Worm (Caenorhabditis elegans): Measurements from ENCODE around the gene hap-1.

hap-1 gene

DNA sequence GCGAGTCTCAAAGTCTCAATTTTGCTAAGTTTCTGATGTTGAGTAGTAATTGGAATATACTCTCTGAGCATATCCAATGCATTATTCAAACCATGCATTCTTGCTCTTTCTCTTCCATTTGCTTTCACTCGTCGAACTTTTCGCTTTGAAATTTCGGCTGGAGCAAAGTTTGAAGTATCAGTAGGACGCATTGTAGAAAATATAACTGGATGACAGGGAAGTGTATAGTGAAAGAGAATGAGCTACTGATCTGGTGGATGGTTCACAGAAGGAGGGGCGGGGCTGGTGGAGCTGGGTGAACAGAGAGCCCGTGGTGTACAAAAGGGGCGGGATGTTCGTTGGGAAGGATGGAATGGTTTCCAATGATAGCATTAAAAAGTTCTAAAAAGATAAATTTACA lies 21.9 kb upstream of the hap-1 start:
- TF ChIP-seq unc-62 (GFP tag; optimal IDR thresholded peaks at IDR 0.05), result no peak

- no peak for TF ChIP-seq unc-62 (GFP tag; optimal IDR thresholded peaks at IDR 0.05)
These were observed 19.2 kb upstream of the hap-1 start, which contains the start of gene cnd-1 for ce11 chrIII:5244539-5244938. Gene cnd-1, minus strand, starts transcription at chrIII:5244639.

DNA sequence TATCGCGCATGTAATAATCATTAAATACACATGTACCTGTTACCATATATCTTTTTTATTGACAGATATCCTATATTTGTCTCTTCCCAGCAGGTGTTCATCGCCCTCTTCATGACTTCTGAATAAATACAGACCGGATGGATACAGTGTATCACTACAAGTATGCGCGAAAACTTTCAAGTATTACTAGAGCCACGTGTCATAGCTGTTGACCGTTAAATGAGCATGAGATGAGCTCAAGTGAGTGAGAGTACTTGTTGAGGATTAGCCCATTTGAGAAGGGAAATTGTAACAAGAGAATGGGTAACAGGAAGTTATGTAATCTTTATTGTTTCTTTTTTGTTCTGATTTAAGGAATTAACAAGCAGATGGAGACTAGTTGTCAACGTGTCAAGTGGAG lies 18.7 kb upstream of the hap-1 start:
- no peak for TF ChIP-seq unc-62 (GFP tag; optimal IDR thresholded peaks at IDR 0.05)

DNA sequence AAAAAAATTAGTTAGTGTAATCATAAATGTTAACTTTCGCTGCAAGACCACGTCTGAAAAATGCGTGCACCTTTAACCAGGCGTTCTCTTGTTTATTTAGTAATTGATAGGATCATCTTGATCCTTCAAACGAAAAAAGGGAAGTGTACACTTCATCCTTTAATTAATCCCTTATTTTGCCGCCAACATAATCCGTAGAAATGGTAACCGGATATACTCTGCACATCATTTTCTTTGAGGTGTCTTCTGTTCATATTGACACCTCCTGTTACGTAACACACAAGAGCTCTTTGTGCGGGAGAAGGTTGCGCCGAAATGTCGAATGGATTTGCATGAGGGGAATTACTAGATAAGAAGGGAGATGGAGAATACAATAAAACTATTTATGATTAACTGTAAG lies 15.0 kb upstream of the hap-1 start:
- TF ChIP-seq unc-62 (GFP tag; optimal IDR thresholded peaks at IDR 0.05), result no peak

- TF ChIP-seq unc-62 (GFP tag; optimal IDR thresholded peaks at IDR 0.05), result no peak
These were observed 9.6 kb upstream of the hap-1 start, which contains the start of the genes sumv-1 and gop-1 for ce11 chrIII:5254108-5254507. Gene sumv-1, minus strand, starts transcription at chrIII:5254187. Gene gop-1, plus strand, starts transcription at chrIII:5254438.

DNA sequence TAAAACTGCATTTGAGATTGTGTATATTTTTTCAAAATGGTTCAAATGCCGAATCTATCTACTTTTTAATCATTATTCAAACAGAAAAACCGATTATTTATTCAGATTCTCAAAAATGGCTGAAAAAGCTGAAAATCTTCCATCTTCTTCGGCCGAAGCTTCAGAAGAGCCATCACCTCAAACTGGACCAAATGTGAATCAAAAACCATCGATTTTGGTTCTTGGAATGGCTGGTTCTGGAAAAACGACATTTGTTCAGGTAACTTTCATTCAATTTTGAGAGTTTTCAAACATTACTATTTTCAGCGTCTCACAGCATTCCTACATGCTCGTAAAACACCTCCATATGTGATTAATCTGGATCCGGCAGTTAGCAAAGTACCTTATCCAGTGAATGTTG lies 4.8 kb upstream of the hap-1 start, which contains the start of gene gop-2:
gop-2 (plus strand) TSS at position 106 of the 400 bp plus-strand sequence.
- TF ChIP-seq unc-62 (GFP tag; optimal IDR thresholded peaks at IDR 0.05), result no peak

DNA sequence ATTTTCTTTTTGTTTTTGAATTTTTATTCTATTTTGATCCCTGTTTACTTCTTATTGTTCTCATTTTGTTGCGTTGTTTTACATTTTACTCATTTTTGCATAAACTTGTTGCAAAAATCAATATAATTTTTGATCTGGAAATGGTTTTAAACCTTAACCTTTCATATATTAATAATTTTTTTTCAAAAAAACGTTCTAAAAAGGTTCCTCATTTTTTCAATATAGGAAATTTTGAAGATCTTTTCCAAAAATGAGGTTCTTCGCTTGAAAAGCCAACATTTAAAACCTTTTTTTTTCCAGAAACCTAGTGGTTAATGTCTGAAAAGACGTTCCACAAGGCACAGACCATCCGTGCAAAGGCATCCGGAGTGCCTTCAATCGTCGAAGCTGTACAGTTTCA lies 3.3 kb upstream of the hap-1 start, which contains the start of gene gop-3:
gop-3 (plus strand) TSS at position 301 of the 400 bp plus-strand sequence.
- no peak for TF ChIP-seq unc-62 (GFP tag; optimal IDR thresholded peaks at IDR 0.05)

- TF ChIP-seq unc-62 (GFP tag; optimal IDR thresholded peaks at IDR 0.05), result no peak
These were observed 1.1 kb downstream of the hap-1 start, which contains the start of gene gro-1 for ce11 chrIII:5264813-5265212. Gene gro-1, plus strand, starts transcription at chrIII:5265113.

DNA sequence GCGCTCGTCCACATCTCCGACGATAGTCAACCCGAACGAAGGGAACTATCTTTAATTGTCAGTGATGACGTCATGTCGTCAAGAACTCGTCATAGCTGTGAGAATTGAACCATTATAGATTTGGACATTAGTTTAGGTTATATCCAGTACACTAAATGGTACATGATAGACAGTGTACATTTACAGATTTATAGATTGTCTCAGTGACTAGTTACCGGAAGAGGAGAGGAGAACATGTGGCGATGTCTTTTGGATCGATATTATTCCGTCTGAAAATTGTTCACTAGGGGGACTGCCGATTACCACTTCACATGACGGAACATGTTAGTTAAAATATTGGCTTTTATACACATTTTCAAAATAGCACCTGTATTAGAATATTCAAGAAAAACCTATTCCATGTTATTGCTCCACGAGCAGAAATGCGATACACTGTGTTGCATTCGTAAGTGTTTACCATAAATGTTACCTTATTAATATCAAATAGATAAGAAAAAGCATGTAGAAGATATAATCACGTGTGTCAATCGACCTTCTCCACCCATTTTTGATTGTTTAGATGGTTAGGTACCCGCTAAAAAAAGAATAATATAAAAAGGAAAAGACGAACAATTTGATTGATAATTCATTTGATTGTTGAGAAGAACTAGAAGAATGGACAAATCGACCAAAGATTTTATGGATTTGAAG lies 3.6 kb downstream of the hap-1 start, which contains the start of gene ZC395.5:
ZC395.5 (plus strand) TSS at position 632 of the 690 bp plus-strand sequence.
- TF ChIP-seq unc-62 (GFP tag; optimal IDR thresholded peaks at IDR 0.05), result no peak

DNA sequence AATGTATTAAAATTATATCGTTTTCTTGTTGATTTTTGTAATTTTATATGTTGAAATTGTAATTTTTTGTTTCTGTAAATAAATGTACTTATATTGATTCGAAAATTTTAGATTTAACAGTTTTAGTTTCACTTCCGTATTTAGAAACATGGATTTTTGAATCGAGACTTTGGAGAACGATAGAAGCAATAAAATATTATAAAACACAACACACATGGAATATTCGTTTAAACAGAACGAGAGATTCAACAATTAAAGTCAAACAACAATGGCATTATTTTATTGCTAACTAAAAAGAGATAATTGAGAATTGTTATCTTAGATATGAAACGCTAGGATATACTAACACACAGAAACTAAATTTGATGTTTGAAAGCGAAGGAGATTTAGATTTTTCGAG lies 4.7 kb downstream of the hap-1 start:
- no peak for TF ChIP-seq unc-62 (GFP tag; optimal IDR thresholded peaks at IDR 0.05)

ce11 chrIII:5269814-5270213 lies 6.1 kb downstream of the hap-1 start, which contains the start of gene ZC395.4:
Gene ZC395.4, plus strand, starts transcription at chrIII:5270114.
- no peak for TF ChIP-seq unc-62 (GFP tag; optimal IDR thresholded peaks at IDR 0.05)

ce11 chrIII:5273396-5273857 lies 9.7 kb downstream of the hap-1 start, which contains the start of gene ztf-8:
Gene ztf-8, minus strand, starts transcription at chrIII:5273471.
- no peak for TF ChIP-seq unc-62 (GFP tag; optimal IDR thresholded peaks at IDR 0.05)

ce11 chrIII:5274250-5274649 lies 10.5 kb downstream of the hap-1 start:
- TF ChIP-seq unc-62 (GFP tag; optimal IDR thresholded peaks at IDR 0.05), result no peak

DNA sequence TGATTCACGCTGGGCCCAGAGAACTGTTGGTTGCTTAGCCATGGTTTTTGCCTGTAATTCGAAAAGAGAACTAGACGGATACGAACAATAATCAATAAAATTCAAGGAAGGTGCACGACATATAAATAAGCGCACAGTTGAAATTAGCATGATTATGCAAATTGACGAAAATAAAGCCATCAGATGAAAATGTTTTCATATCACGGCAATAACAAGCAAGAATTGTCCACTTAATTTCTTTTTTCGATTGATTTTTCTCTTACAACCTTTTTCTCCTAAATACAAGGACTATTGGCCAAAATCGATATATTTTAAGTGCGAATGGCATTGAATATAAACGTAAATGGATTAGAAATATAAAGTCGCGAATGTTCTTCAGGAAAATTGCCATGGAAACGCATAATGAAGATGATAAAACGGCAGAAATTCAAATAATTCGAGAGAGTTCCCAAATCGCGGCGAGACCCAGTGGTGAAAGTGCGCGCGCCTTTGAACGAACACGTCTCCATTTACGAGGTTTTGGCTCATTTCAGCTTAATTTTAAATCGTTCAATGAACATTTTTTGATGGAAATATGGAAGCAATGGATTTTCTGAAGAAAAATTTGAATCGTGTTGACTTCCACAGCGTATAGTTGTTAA lies 11.1 kb downstream of the hap-1 start, which contains the start of the genes daf-41 and toc-1:
daf-41 (minus strand) TSS at position 51 of the 641 bp plus-strand sequence.
toc-1 (plus strand) TSS at position 537 of the 641 bp plus-strand sequence.
- TF ChIP-seq unc-62 (GFP tag; optimal IDR thresholded peaks at IDR 0.05), result no peak

DNA sequence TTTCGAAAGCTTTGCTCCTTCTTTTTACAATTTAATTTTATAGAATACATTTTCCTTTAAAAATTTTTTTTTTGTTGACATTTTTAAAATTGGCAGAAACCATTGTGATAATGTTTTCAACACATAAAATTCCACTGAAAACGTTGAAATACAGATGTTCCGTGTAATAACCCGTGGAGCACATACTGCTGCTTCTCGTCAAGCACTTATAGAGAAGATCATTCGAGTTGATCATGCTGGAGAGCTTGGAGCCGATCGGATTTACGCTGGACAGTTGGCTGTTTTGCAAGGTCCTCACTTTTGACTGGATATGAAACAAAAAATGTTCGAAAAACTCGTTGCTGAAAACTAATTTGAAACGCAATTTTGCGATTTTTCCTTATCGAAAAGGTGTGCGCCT lies 14.0 kb downstream of the hap-1 start, which contains the start of gene clk-1:
clk-1 (plus strand) TSS at position 155 of the 400 bp plus-strand sequence.
- TF ChIP-seq unc-62 (GFP tag; optimal IDR thresholded peaks at IDR 0.05), result no peak

ce11 chrIII:5280228-5280627 lies 16.5 kb downstream of the hap-1 start:
- TF ChIP-seq unc-62 (GFP tag; optimal IDR thresholded peaks at IDR 0.05), result no peak

All from whole organism, dauer.